Fruit fly (Drosophila melanogaster) whole organism, prepupa: ENCODE results near the gene CG43402.
A peak's percentile ranks its signal among the peaks of the same experiment; 100 is the strongest.

Experiments
- Blimp-1 ChIP-seq: fragments of 200-800 bp; sonication (Bioruptor generic); optimal IDR thresholded peaks from 3 replicates; lab custom pipeline; 2017; ENCODE audit warnings: missing biosample characterization, missing genetic modification characterization, mild to moderate bottlenecking, moderate library complexity, missing genetic modification reagents
- CG10669 ChIP-seq: fragments of 200-800 bp; sonication (Bioruptor generic); optimal IDR thresholded peaks from 3 replicates; lab custom pipeline; 2018; ENCODE audit warnings: missing biosample characterization, mild to moderate bottlenecking, missing genetic modification characterization, moderate library complexity
- CG11294 ChIP-seq: fragments of 200-800 bp; sonication (Bioruptor generic); IDR thresholded peaks from 2 replicates; pipeline ENCODE4 v1.3.6; 2022; ENCODE audit warnings: missing biosample characterization, missing genetic modification characterization
- CG15336 ChIP-seq: fragments of 200-800 bp; sonication (Bioruptor generic); IDR thresholded peaks from 2 replicates; pipeline ENCODE4 v1.3.6; 2022; ENCODE audit warnings: missing biosample characterization, missing genetic modification characterization
- CG1621 ChIP-seq: fragments of 200-800 bp; sonication (Bioruptor generic); optimal IDR thresholded peaks from 3 replicates; lab custom pipeline; 2018; ENCODE audit warnings: missing biosample characterization, mild to moderate bottlenecking, missing genetic modification characterization
- CG3032 ChIP-seq: fragments of 200-800 bp; optimal IDR thresholded peaks from 2 replicates; lab custom pipeline; 2019; ENCODE audit warnings: missing biosample characterization, mild to moderate bottlenecking, missing genetic modification characterization, moderate library complexity
- CG31627 ChIP-seq: fragments of 200-800 bp; sonication (Bioruptor generic); optimal IDR thresholded peaks from 3 replicates; lab custom pipeline; 2016; ENCODE audit warnings: missing biosample characterization, missing genetic modification characterization
- CG32006 ChIP-seq: fragments of 200-800 bp; sonication (Bioruptor generic); optimal IDR thresholded peaks from 3 replicates; lab custom pipeline; 2017; ENCODE audit warnings: missing biosample characterization, mild to moderate bottlenecking, missing genetic modification characterization
- CG34406 ChIP-seq: fragments of 200-800 bp; sonication (Bioruptor generic); optimal IDR thresholded peaks from 3 replicates; lab custom pipeline; 2016; ENCODE audit warnings: missing biosample characterization, missing genetic modification characterization
- CG4318 ChIP-seq: fragments of 200-800 bp; sonication (Bioruptor generic); optimal IDR thresholded peaks from 3 replicates; lab custom pipeline; 2017; ENCODE audit warnings: missing biosample characterization, mild to moderate bottlenecking, missing genetic modification characterization
- CG6276 ChIP-seq: fragments of 200-800 bp; sonication (Bioruptor generic); optimal IDR thresholded peaks from 2 replicates; lab custom pipeline; 2017; ENCODE audit warnings: missing biosample characterization, mild to moderate bottlenecking, missing genetic modification characterization
- CG6792 ChIP-seq: fragments of 200-800 bp; sonication (Bioruptor generic); optimal IDR thresholded peaks from 3 replicates; lab custom pipeline; 2016; ENCODE audit warnings: missing biosample characterization, missing genetic modification characterization
- CG6808 ChIP-seq: fragments of 200-800 bp; sonication (Bioruptor generic); optimal IDR thresholded peaks from 3 replicates; lab custom pipeline; 2017; ENCODE audit warnings: missing biosample characterization, missing genetic modification characterization, mild to moderate bottlenecking, moderate library complexity, missing genetic modification reagents
- CG6854 ChIP-seq: fragments of 200-800 bp; sonication (Bioruptor generic); optimal IDR thresholded peaks from 2 replicates; lab custom pipeline; 2017; ENCODE audit warnings: missing biosample characterization, mild to moderate bottlenecking, missing genetic modification characterization
- CG7368 ChIP-seq: fragments of 200-800 bp; sonication (Bioruptor generic); optimal IDR thresholded peaks from 3 replicates; lab custom pipeline; 2016; ENCODE audit warnings: missing biosample characterization, missing genetic modification characterization
- CG8319 ChIP-seq: fragments of 200-800 bp; sonication (Bioruptor generic); optimal IDR thresholded peaks from 3 replicates; lab custom pipeline; 2016; ENCODE audit warnings: missing biosample characterization, missing genetic modification characterization
- CG8632 ChIP-seq: fragments of 200-800 bp; sonication (Bioruptor generic); optimal IDR thresholded peaks from 3 replicates; lab custom pipeline; 2016; ENCODE audit warnings: missing biosample characterization, missing genetic modification characterization
- CG9139 ChIP-seq: fragments of 200-800 bp; sonication (Bioruptor generic); optimal IDR thresholded peaks from 3 replicates; lab custom pipeline; 2017; ENCODE audit warnings: missing biosample characterization, mild to moderate bottlenecking, missing genetic modification characterization
- Eip75B ChIP-seq: fragments of 200-800 bp; sonication (Bioruptor generic); optimal IDR thresholded peaks from 3 replicates; lab custom pipeline; 2016; ENCODE audit warnings: missing biosample characterization, missing genetic modification characterization
- Eip78C ChIP-seq: fragments of 200-800 bp; sonication (Bioruptor generic); peaks from one replicate; lab custom pipeline; 2016; ENCODE audit warnings: missing biosample characterization, missing genetic modification characterization
- Eip93F ChIP-seq: fragments of 200-800 bp; sonication (Bioruptor generic); optimal IDR thresholded peaks from 2 replicates; lab custom pipeline; 2016; ENCODE audit warnings: missing biosample characterization, mild to moderate bottlenecking, missing genetic modification characterization
- Ets21C ChIP-seq: fragments of 200-800 bp; sonication (Bioruptor generic); optimal IDR thresholded peaks from 3 replicates; lab custom pipeline; 2016; ENCODE audit warnings: missing biosample characterization, missing genetic modification characterization
- Hr38 ChIP-seq: sonication (Bioruptor generic); optimal IDR thresholded peaks from 2 replicates; lab custom pipeline; 2016; ENCODE audit warnings: missing biosample characterization, missing genetic modification characterization
- Hr39 ChIP-seq: fragments of 200-800 bp; sonication (Bioruptor generic); optimal IDR thresholded peaks from 2 replicates; lab custom pipeline; 2016; ENCODE audit warnings: missing biosample characterization, missing genetic modification characterization
- Met ChIP-seq: fragments of 200-800 bp; sonication (Bioruptor generic); optimal IDR thresholded peaks from 3 replicates; lab custom pipeline; 2016; ENCODE audit warnings: missing biosample characterization, missing genetic modification characterization
- OdsH ChIP-seq: fragments of 200-800 bp; sonication (Bioruptor generic); optimal IDR thresholded peaks from 3 replicates; lab custom pipeline; 2016; ENCODE audit warnings: missing biosample characterization, missing genetic modification characterization
- Smox ChIP-seq: fragments of 200-800 bp; sonication (Bioruptor generic); optimal IDR thresholded peaks from 3 replicates; lab custom pipeline; 2016; ENCODE audit warnings: missing biosample characterization, missing genetic modification characterization
- Sox102F ChIP-seq: fragments of 200-800 bp; sonication (Bioruptor generic); optimal IDR thresholded peaks from 2 replicates; lab custom pipeline; 2016; ENCODE audit warnings: missing biosample characterization, mild to moderate bottlenecking, missing genetic modification characterization
- Sox14 ChIP-seq: fragments of 200-800 bp; sonication (Bioruptor generic); optimal IDR thresholded peaks from 3 replicates; lab custom pipeline; 2016; ENCODE audit warnings: missing biosample characterization, missing genetic modification characterization
- achi ChIP-seq: fragments of 200-800 bp; sonication (Bioruptor generic); optimal IDR thresholded peaks from 3 replicates; lab custom pipeline; 2016; ENCODE audit warnings: missing biosample characterization, missing genetic modification characterization
- acj6 ChIP-seq: fragments of 200-800 bp; sonication (Bioruptor generic); optimal IDR thresholded peaks from 3 replicates; lab custom pipeline; 2016; ENCODE audit warnings: missing biosample characterization, missing genetic modification characterization
- dac ChIP-seq: fragments of 200-800 bp; sonication (Bioruptor generic); optimal IDR thresholded peaks from 2 replicates; lab custom pipeline; 2017; ENCODE audit warnings: missing biosample characterization, mild to moderate bottlenecking, missing genetic modification characterization
- dsx ChIP-seq: fragments of 200-800 bp; optimal IDR thresholded peaks from 3 replicates; lab custom pipeline; 2019; ENCODE audit warnings: missing biosample characterization, mild to moderate bottlenecking, missing genetic modification characterization, moderate library complexity; ENCODE audit not compliant: poor library complexity, severe bottlenecking
- eg ChIP-seq: fragments of 200-800 bp; sonication (Bioruptor generic); IDR thresholded peaks from 3 replicates; pipeline ENCODE4 v1.3.6; 2022; ENCODE audit warnings: missing biosample characterization, missing genetic modification characterization
- esn ChIP-seq: fragments of 200-800 bp; sonication (Bioruptor generic); optimal IDR thresholded peaks from 2 replicates; lab custom pipeline; 2016; ENCODE audit warnings: missing biosample characterization, mild to moderate bottlenecking, missing genetic modification characterization, moderate library complexity
- fd85E ChIP-seq: fragments of 200-800 bp; sonication (Bioruptor generic); optimal IDR thresholded peaks from 3 replicates; lab custom pipeline; 2016; ENCODE audit warnings: missing biosample characterization, missing genetic modification characterization
- lz ChIP-seq: fragments of 200-800 bp; sonication (Bioruptor generic); optimal IDR thresholded peaks from 3 replicates; lab custom pipeline; 2016; ENCODE audit warnings: missing biosample characterization, missing genetic modification characterization
- net ChIP-seq: fragments of 200-800 bp; sonication (Bioruptor generic); optimal IDR thresholded peaks from 3 replicates; lab custom pipeline; 2016; ENCODE audit warnings: missing biosample characterization, missing genetic modification characterization
- spab ChIP-seq: fragments of 200-800 bp; sonication (Bioruptor generic); optimal IDR thresholded peaks from 2 replicates; lab custom pipeline; 2017; ENCODE audit warnings: missing biosample characterization, mild to moderate bottlenecking, missing genetic modification characterization, missing genetic modification reagents
- ss ChIP-seq, 2 experiments: fragments of 200-800 bp; sonication (Bioruptor generic); optimal IDR thresholded peaks; 2 replicates in 1 of 2; 3 replicates in 1 of 2; lab custom pipeline; 2017 to 2018; ENCODE audit warnings: mild to moderate bottlenecking in 2 of 2, missing biosample characterization in 2 of 2, missing genetic modification characterization in 2 of 2, moderate library complexity in 1 of 2
- svp ChIP-seq: fragments of 200-800 bp; sonication (Bioruptor generic); peaks from one replicate; lab custom pipeline; 2016; ENCODE audit warnings: missing biosample characterization, missing genetic modification characterization
- topi ChIP-seq: fragments of 200-800 bp; sonication (Bioruptor generic); optimal IDR thresholded peaks from 3 replicates; lab custom pipeline; 2016; ENCODE audit warnings: missing biosample characterization, missing genetic modification characterization
- vri ChIP-seq: fragments of 200-800 bp; sonication (Bioruptor generic); optimal IDR thresholded peaks from 3 replicates; lab custom pipeline; 2016; ENCODE audit warnings: missing biosample characterization, mild to moderate bottlenecking, missing genetic modification characterization

The CG43402 gene

DNA sequence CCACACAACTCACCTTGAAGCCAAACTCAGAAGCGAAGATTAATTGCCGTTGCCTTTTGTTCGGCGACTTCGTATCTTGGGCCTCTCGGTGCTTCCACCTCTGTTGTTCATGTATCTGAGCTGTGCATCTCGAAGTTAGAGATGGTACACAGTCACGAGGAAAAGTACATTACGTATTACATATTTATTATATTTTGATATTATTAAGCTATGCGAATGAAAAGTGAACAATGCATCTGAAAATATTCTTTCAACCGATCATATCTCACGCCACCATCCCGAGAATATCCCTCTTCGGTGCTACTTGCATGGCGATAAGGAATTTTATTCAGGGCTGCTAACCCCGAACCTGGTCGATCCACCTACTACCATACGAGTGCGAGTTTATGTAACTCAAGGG lies 2.6 kb downstream of the CG43402 start (continued):
- peak; percentile 61 for TF ChIP-seq Blimp-1 (GFP tag; lab: Kevin White, UChicago)
- TF ChIP-seq dsx: peak; percentile 74
- peak; percentile 68 for TF ChIP-seq CG10669 (GFP tag; lab: Kevin White, UChicago)
- TF ChIP-seq CG6792 (GFP tag; lab: Kevin White, UChicago): peak; percentile 77
- no peak for TF ChIP-seq CG6276
- peak; percentile 79 for TF ChIP-seq topi (GFP tag; lab: Kevin White, UChicago)
- TF ChIP-seq CG1621 (tag; lab: Kevin White, UChicago): peak; percentile 70
- peak; percentile 43 for TF ChIP-seq Ets21C
- TF ChIP-seq Met (GFP tag; lab: Kevin White, UChicago): peak; percentile 84
- TF ChIP-seq dac: no peak
- peak; percentile 71 for TF ChIP-seq CG8632 (GFP tag; lab: Kevin White, UChicago)
- TF ChIP-seq Hr39: peak; percentile 47
- peak; percentile 74 for TF ChIP-seq CG3032
- no peak for TF ChIP-seq eg (GFP tag; lab: Robert Waterston, UW)
- TF ChIP-seq vri: peak; percentile 77
- peak; percentile 56 for TF ChIP-seq net (GFP tag; lab: Kevin White, UChicago)
- TF ChIP-seq CG9139 (GFP tag; lab: Kevin White, UChicago): peak; percentile 63
- no peak for TF ChIP-seq Hr38 (GFP tag; lab: Kevin White, UChicago)
- TF ChIP-seq CG34406 (GFP tag; lab: Kevin White, UChicago): peak; percentile 68
- peak; percentile 60 for TF ChIP-seq CG8319
- TF ChIP-seq Eip93F: peak; percentile 69
- TF ChIP-seq OdsH: peak; percentile 69
- TF ChIP-seq CG6808: peak; percentile 72
- TF ChIP-seq fd85E (GFP tag; lab: Kevin White, UChicago): no peak
- TF ChIP-seq esn (GFP tag; lab: Kevin White, UChicago): peak; percentile 84
- peak; percentile 24 for TF ChIP-seq Eip75B (GFP tag; lab: Kevin White, UChicago)
- TF ChIP-seq CG6854: peak; percentile 55
- peak; percentile 79 to 80 for TF ChIP-seq ss (GFP tag; optimal IDR thresholded peaks at IDR 0.05; lab: Kevin White, UChicago)
- peak; percentile 79 for TF ChIP-seq acj6 (GFP tag; lab: Kevin White, UChicago)
- peak; percentile 72 for TF ChIP-seq CG7368 (GFP tag; lab: Kevin White, UChicago)
- peak; percentile 6 for TF ChIP-seq CG32006 (GFP tag; lab: Kevin White, UChicago)
- peak; percentile 49 for TF ChIP-seq CG31627
- TF ChIP-seq Eip78C: peak; percentile 94
- TF ChIP-seq CG4318 (GFP tag; lab: Kevin White, UChicago): no peak
- peak; percentile 75 for TF ChIP-seq lz
- peak; percentile 64 for TF ChIP-seq spab (GFP tag; lab: Kevin White, UChicago)
- TF ChIP-seq achi (GFP tag; lab: Kevin White, UChicago): peak; percentile 76
- TF ChIP-seq Sox14 (GFP tag; lab: Kevin White, UChicago): peak; percentile 57
- TF ChIP-seq Sox102F: peak; percentile 81
- TF ChIP-seq CG11294 (GFP tag; lab: Robert Waterston, UW): no peak
- peak; percentile 74 for TF ChIP-seq Smox (GFP tag; lab: Kevin White, UChicago)

DNA sequence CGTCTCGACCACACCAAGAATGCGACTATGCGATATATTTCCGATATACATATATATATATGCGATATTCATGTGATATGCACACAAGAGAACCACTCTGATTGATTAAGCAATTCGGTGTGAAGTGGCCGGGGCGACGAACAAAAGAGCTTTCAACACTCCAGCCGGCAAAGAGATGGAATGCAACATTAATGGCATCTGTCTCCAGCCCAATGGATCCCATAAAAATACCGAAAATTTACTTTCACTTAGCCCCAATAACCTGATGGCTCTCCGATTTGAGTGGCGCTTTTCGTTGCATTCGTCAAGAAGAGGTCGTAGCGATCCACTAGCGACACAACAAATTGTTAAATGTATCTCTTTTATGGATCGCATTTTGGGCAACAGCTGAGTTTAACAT lies 4.3 kb downstream of the CG43402 start:
- TF ChIP-seq Eip78C (no peak), svp (GFP tag; lab: Kevin White, UChicago) (peak; percentile 31), CG15336 (no peak), Sox14 (GFP tag; lab: Kevin White, UChicago) (no peak)
